Worm (Caenorhabditis elegans): Measurements from ENCODE around the gene srw-86.

DNA sequence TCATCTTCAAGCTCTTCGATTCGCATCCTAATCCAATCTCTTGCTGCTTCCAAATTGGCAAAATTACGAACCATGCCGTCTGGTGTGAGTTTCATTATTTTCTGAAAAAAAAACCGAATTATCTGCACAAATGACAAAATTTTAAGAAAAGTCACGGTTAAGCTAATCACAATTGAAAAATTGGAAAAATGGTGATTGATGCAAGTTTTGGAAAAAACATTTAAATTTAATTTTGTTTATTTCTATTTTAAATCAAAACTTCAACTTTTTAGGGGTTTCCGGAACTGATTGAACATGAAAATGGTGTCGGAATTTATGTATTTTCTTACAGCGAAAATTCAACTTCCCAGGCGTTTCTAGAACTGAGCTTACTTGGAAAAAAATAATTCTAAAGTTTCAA is 2.3 kb upstream of the srw-86 start, which contains the start of gene C25F9.12:
- no peak for TF ChIP-seq unc-62 (GFP tag; optimal IDR thresholded peaks at IDR 0.05)
- TF ChIP-seq skn-1 (tag; optimal IDR thresholded peaks at IDR 0.05) = no peak
- no peak for TF ChIP-seq dmd-4 (tag; optimal IDR thresholded peaks at IDR 0.05)
- TF ChIP-seq nhr-11 (tag; optimal IDR thresholded peaks at IDR 0.05) = no peak
- TF ChIP-seq ama-1 (optimal IDR thresholded peaks at IDR 0.05) = no peak
- TF ChIP-seq egl-27 (tag; optimal IDR thresholded peaks at IDR 0.05) = no peak
- TF ChIP-seq nhr-77 (tag; optimal IDR thresholded peaks at IDR 0.05) = no peak
- no peak for TF ChIP-seq elt-3 (tag; optimal IDR thresholded peaks at IDR 0.05)
- TF ChIP-seq ztf-4 (tag; optimal IDR thresholded peaks at IDR 0.05) = no peak
- TF ChIP-seq lin-39 (tag; optimal IDR thresholded peaks at IDR 0.05) = no peak
- TF ChIP-seq lin-11 (tag; optimal IDR thresholded peaks at IDR 0.05) = no peak
- TF ChIP-seq zag-1 (tag; optimal IDR thresholded peaks at IDR 0.05) = no peak
- TF ChIP-seq ztf-11 (tag; optimal IDR thresholded peaks at IDR 0.05) = no peak
- TF ChIP-seq fos-1 (tag; optimal IDR thresholded peaks at IDR 0.05) = no peak

Data from whole organism, L2 larva.